Fruit fly (Drosophila melanogaster) whole organism, embryonic: ENCODE data around the gene janB.
A peak's percentile ranks its signal among the peaks of the same experiment; 100 is the strongest.

Experiments
- CG10462 ChIP-seq: fragments of 200-800 bp; sonication (Bioruptor generic); optimal IDR thresholded peaks from 2 replicates; lab custom pipeline; 2016; ENCODE audit warnings: missing biosample characterization, missing genetic modification characterization
- CG15479 ChIP-seq: fragments of 200-800 bp; sonication (Bioruptor generic); optimal IDR thresholded peaks from 3 replicates; lab custom pipeline; 2019; ENCODE audit warnings: missing biosample characterization, mild to moderate bottlenecking, missing genetic modification characterization, moderate library complexity
- CG15696 ChIP-seq: fragments of 200-800 bp; sonication (Bioruptor generic); optimal IDR thresholded peaks from 2 replicates; lab custom pipeline; 2019; ENCODE audit warnings: missing biosample characterization, mild to moderate bottlenecking, missing genetic modification characterization, moderate library complexity
- CG18599 ChIP-seq: fragments of 200-800 bp; sonication (Bioruptor generic); optimal IDR thresholded peaks from 3 replicates; lab custom pipeline; 2017; ENCODE audit warnings: missing biosample characterization, missing genetic modification characterization, mild to moderate bottlenecking, moderate library complexity, missing genetic modification reagents
- CG3281 ChIP-seq: fragments of 200-800 bp; sonication (Bioruptor generic); optimal IDR thresholded peaks from 3 replicates; lab custom pipeline; 2017; ENCODE audit warnings: missing biosample characterization, mild to moderate bottlenecking, missing genetic modification characterization
- CG33557 ChIP-seq: fragments of 200-800 bp; sonication (Bioruptor generic); optimal IDR thresholded peaks from 2 replicates; lab custom pipeline; 2019; ENCODE audit warnings: missing biosample characterization, mild to moderate bottlenecking, missing genetic modification characterization, moderate library complexity
- CG4360 ChIP-seq: fragments of 200-800 bp; sonication (Bioruptor generic); IDR thresholded peaks from 2 replicates; pipeline ENCODE4 v1.3.6; 2022; ENCODE audit warnings: missing biosample characterization, missing genetic modification characterization
- CG6813 ChIP-seq: fragments of 200-800 bp; sonication (Bioruptor generic); optimal IDR thresholded peaks from 2 replicates; lab custom pipeline; 2017; ENCODE audit warnings: missing biosample characterization, missing genetic modification characterization, mild to moderate bottlenecking, moderate library complexity, missing genetic modification reagents
- CG7839 ChIP-seq: fragments of 200-800 bp; sonication (Bioruptor generic); optimal IDR thresholded peaks from 3 replicates; lab custom pipeline; 2018; ENCODE audit warnings: missing biosample characterization, mild to moderate bottlenecking, missing genetic modification characterization, moderate library complexity
- CG7987 ChIP-seq: fragments of 200-800 bp; sonication (Bioruptor generic); optimal IDR thresholded peaks from 2 replicates; lab custom pipeline; 2018; ENCODE audit warnings: missing biosample characterization, mild to moderate bottlenecking, missing genetic modification characterization, moderate library complexity
- Dbx ChIP-seq: fragments of 200-800 bp; sonication (Bioruptor generic); IDR thresholded peaks from 3 replicates; pipeline ENCODE4 v1.3.6; 2022; ENCODE audit warnings: missing biosample characterization, missing genetic modification characterization
- Deaf1 ChIP-seq: fragments of 200-800 bp; optimal IDR thresholded peaks from 3 replicates; lab custom pipeline; 2019; ENCODE audit warnings: missing biosample characterization, mild to moderate bottlenecking, missing genetic modification characterization, moderate library complexity
- Drgx ChIP-seq: fragments of 200-800 bp; sonication (Bioruptor generic); IDR thresholded peaks from 2 replicates; pipeline ENCODE4 v1.3.6; 2022; ENCODE audit warnings: missing biosample characterization, missing genetic modification characterization
- Hey ChIP-seq: fragments of 200-800 bp; sonication (Bioruptor generic); optimal IDR thresholded peaks from 3 replicates; lab custom pipeline; 2018; ENCODE audit warnings: missing biosample characterization, mild to moderate bottlenecking, missing genetic modification characterization
- HmgD ChIP-seq: fragments of 200-800 bp; sonication (Bioruptor generic); optimal IDR thresholded peaks from 3 replicates; lab custom pipeline; 2016; ENCODE audit warnings: missing biosample characterization, missing genetic modification characterization
- MTF-1 ChIP-seq: fragments of 200-800 bp; sonication (Bioruptor generic); optimal IDR thresholded peaks from 2 replicates; lab custom pipeline; 2018; ENCODE audit warnings: missing biosample characterization, mild to moderate bottlenecking, missing genetic modification characterization, borderline replicate concordance
- Nf-YC ChIP-seq: fragments of 200-800 bp; optimal IDR thresholded peaks from 3 replicates; lab custom pipeline; 2019; ENCODE audit warnings: missing biosample characterization, mild to moderate bottlenecking, missing genetic modification characterization, moderate library complexity
- Sry-β ChIP-seq: fragments of 200-800 bp; sonication (Bioruptor generic); optimal IDR thresholded peaks from 2 replicates; lab custom pipeline; 2018; ENCODE audit warnings: missing biosample characterization, mild to moderate bottlenecking, missing genetic modification characterization, moderate library complexity
- Usf ChIP-seq: fragments of 200-800 bp; sonication (Bioruptor generic); optimal IDR thresholded peaks from 2 replicates; lab custom pipeline; 2017; ENCODE audit warnings: missing genotype, missing biosample characterization, missing genetic modification characterization
- bsh ChIP-seq, 2 experiments: fragments of 200-800 bp; sonication (Bioruptor generic); optimal IDR thresholded peaks; 2 replicates each; lab custom pipeline; 2017 to 2018; ENCODE audit warnings: mild to moderate bottlenecking in 2 of 2, missing biosample characterization in 2 of 2, missing genetic modification characterization in 2 of 2, moderate library complexity in 1 of 2
- cwo ChIP-seq: fragments of 200-800 bp; sonication (Bioruptor generic); optimal IDR thresholded peaks from 3 replicates; lab custom pipeline; 2017; ENCODE audit warnings: missing biosample characterization, missing genetic modification characterization, mild to moderate bottlenecking, moderate library complexity, missing genetic modification reagents
- dan ChIP-seq: fragments of 200-800 bp; sonication (Bioruptor generic); IDR thresholded peaks from 2 replicates; pipeline ENCODE4 v1.3.6; 2022; ENCODE audit warnings: missing biosample characterization, missing genetic modification characterization
- esg ChIP-seq: fragments of 200-800 bp; sonication (Bioruptor generic); conservative IDR thresholded peaks from 2 replicates; pipeline ENCODE4 v1.3.6; 2022; ENCODE audit warnings: missing biosample characterization, missing genetic modification characterization
- ewg ChIP-seq: fragments of 200-800 bp; sonication (Bioruptor generic); optimal IDR thresholded peaks from 3 replicates; lab custom pipeline; 2017; ENCODE audit warnings: mild to moderate bottlenecking, missing biosample characterization, missing genetic modification reagents, missing genetic modification characterization
- exex ChIP-seq: fragments of 200-800 bp; sonication (Bioruptor generic); optimal IDR thresholded peaks from 4 replicates; lab custom pipeline; 2018; ENCODE audit warnings: missing biosample characterization, mild to moderate bottlenecking, missing genetic modification characterization, moderate library complexity
- grn ChIP-seq: fragments of 200-800 bp; sonication (Bioruptor generic); optimal IDR thresholded peaks from 3 replicates; lab custom pipeline; 2017; ENCODE audit warnings: missing biosample characterization, missing genetic modification characterization
- ken ChIP-seq: fragments of 200-800 bp; sonication (Bioruptor generic); IDR thresholded peaks from 3 replicates; pipeline ENCODE4 v1.3.6; 2022; ENCODE audit warnings: missing biosample characterization, missing genetic modification characterization
- lola ChIP-seq, 3 experiments: fragments of >200 bp in 2 of 3; fragments of 200-800 bp in 1 of 3; sonication (Bioruptor generic) in 1 of 3; optimal IDR thresholded peaks; 2 replicates each; lab custom pipeline; 2017 to 2019; ENCODE audit warnings: missing biosample characterization in 3 of 3, missing genetic modification characterization in 3 of 3, mild to moderate bottlenecking in 1 of 3, moderate library complexity in 1 of 3
- luna ChIP-seq: fragments of 200-800 bp; sonication (Bioruptor generic); optimal IDR thresholded peaks from 2 replicates; lab custom pipeline; 2016; ENCODE audit warnings: missing biosample characterization, missing genetic modification characterization
- mirr ChIP-seq: fragments of 200-800 bp; sonication (Bioruptor generic); optimal IDR thresholded peaks from 3 replicates; lab custom pipeline; 2018; ENCODE audit warnings: missing biosample characterization, mild to moderate bottlenecking, missing genetic modification characterization
- mld ChIP-seq: fragments of 200-800 bp; sonication (Bioruptor generic); IDR thresholded peaks from 3 replicates; pipeline ENCODE4 v1.3.6; 2022; ENCODE audit warnings: missing biosample characterization, missing genetic modification characterization; ENCODE audit not compliant: partially characterized antibody
- nom ChIP-seq: fragments of 200-800 bp; sonication (Bioruptor generic); optimal IDR thresholded peaks from 2 replicates; lab custom pipeline; 2017; ENCODE audit warnings: missing biosample characterization, missing genetic modification characterization, mild to moderate bottlenecking, moderate library complexity, missing genetic modification reagents
- row ChIP-seq: fragments of 200-800 bp; sonication (Bioruptor generic); IDR thresholded peaks from 3 replicates; pipeline ENCODE4 v1.3.6; 2022; ENCODE audit warnings: missing biosample characterization, missing genetic modification characterization
- scrt ChIP-seq: fragments of 200-800 bp; sonication (Bioruptor generic); optimal IDR thresholded peaks from 2 replicates; lab custom pipeline; 2018; ENCODE audit warnings: missing biosample characterization, mild to moderate bottlenecking, missing genetic modification characterization, moderate library complexity
- sd ChIP-seq: fragments of 200-800 bp; sonication (Bioruptor generic); optimal IDR thresholded peaks from 3 replicates; lab custom pipeline; 2018; ENCODE audit warnings: missing biosample characterization, mild to moderate bottlenecking, missing genetic modification characterization, moderate library complexity
- sqz ChIP-seq: fragments of 200-800 bp; sonication (Bioruptor generic); optimal IDR thresholded peaks from 3 replicates; lab custom pipeline; 2018; ENCODE audit warnings: missing biosample characterization, mild to moderate bottlenecking, missing genetic modification characterization
- sug ChIP-seq: fragments of 200-800 bp; optimal IDR thresholded peaks from 2 replicates; lab custom pipeline; 2019; ENCODE audit warnings: missing biosample characterization, mild to moderate bottlenecking, missing genetic modification characterization, moderate library complexity
- tll ChIP-seq, 2 experiments: fragments of 200-800 bp in 1 of 2; fragments of >200 bp in 1 of 2; sonication (Bioruptor generic) in 1 of 2; optimal IDR thresholded peaks; 2 replicates each; lab custom pipeline; 2017 to 2019; ENCODE audit warnings: missing biosample characterization in 2 of 2, missing genetic modification characterization in 2 of 2, mild to moderate bottlenecking in 1 of 2, moderate library complexity in 1 of 2
- tna ChIP-seq: fragments of 200-800 bp; sonication (Bioruptor generic); IDR thresholded peaks from 2 replicates; pipeline ENCODE4 v1.3.6; 2022; ENCODE audit warnings: missing biosample characterization, missing genetic modification characterization; ENCODE audit not compliant: partially characterized antibody
- trh ChIP-seq: fragments of 200-800 bp; sonication (Bioruptor generic); optimal IDR thresholded peaks from 2 replicates; lab custom pipeline; 2016; ENCODE audit warnings: missing biosample characterization, missing genetic modification characterization
- unc-4 ChIP-seq: fragments of 200-800 bp; sonication (Bioruptor generic); IDR thresholded peaks from 2 replicates; pipeline ENCODE4 v1.3.6; 2022; ENCODE audit warnings: missing biosample characterization, missing genetic modification characterization; ENCODE audit not compliant: partially characterized antibody
- z ChIP-seq: fragments of 200-800 bp; sonication (Bioruptor generic); IDR thresholded peaks from 3 replicates; pipeline ENCODE4 v1.3.6; 2022; ENCODE audit warnings: missing biosample characterization, missing genetic modification characterization
- zen ChIP-seq: fragments of 200-800 bp; sonication (Bioruptor generic); optimal IDR thresholded peaks from 3 replicates; lab custom pipeline; 2018; ENCODE audit warnings: missing biosample characterization, mild to moderate bottlenecking, missing genetic modification characterization, moderate library complexity

Gene janB

DNA sequence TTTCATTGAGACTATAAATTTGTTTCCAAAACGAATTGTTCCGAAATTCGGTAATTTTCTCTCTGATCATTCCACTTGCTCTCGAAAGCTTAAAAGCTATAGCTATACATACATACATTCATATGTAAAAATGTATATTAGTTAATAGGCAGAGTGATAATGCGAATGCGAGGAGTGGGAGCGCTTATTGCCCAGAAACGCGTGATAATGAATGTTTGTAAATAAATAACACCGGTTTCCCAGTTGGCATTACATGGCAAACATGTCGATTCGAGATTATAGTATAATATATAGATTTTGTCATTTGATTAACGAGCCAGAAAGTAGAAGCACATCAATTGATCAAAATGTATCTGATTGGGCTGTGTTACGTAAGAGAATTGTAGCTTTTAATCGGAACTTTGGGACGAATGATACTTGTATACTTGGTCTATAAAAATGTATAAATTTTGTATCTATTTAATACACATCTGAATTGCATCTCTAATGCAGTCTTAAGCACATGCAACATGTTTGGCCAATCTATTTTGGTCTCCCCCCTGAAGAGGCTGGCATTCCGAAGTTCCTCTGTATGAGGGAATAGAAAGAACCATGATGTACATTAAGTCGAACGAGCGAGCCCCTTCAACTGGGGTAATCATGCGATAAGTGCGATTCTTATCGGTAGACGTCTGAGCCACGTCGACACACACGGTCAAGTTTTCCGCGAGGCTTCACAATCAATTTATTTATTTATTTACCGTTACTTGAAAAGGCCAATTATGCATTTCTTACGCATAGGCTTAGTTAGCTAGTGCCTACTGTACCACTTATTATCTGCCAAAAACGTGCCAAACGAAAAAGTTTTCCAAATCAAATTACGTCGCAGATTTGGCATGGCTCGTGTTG is 25.7 kb downstream of the janB start (continued):
- TF ChIP-seq Sry-β (GFP tag; lab: Kevin White, UChicago) (no peak), scrt (GFP tag; lab: Kevin White, UChicago) (no peak), CG7839 (tag; lab: Kevin White, UChicago) (peak; percentile 6)
- TF ChIP-seq, all 482 proteins: peak for 77

DNA sequence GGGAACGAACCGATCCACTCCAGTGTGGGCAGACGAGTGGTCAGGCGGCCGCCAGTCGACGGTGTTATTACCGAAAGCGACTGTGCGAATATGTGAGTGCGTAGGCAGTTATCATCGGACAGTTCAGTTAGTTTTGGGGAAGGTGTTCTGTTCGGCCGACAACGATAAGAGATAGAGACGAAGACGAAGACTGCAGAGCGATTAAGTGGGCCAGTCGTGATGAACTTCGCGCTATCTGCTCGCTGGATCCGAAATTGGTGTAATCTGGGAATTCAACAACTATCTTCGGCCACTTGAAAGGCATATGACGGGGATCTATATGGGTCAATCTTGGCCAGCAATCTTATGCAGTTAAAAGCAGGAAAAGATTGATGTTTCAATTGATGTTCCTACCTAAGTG is 29.4 kb downstream of the janB start, which contains the start of gene CG7912:
Gene CG7912 (minus strand): TSS at position 17 of the 400 bp plus-strand sequence.
- TF ChIP-seq mld (GFP tag; lab: Robert Waterston, UW) (no peak), sug (tag; lab: Kevin White, UChicago) (peak; percentile 20), mirr (GFP tag; lab: Kevin White, UChicago) (peak; percentile 75), Hey (peak; percentile 63), exex (tag; lab: Kevin White, UChicago) (peak; percentile 88), CG6813 (no peak), Deaf1 (tag; lab: Kevin White, UChicago) (peak; percentile 53), MTF-1 (no peak), CG18599 (GFP tag; lab: Kevin White, UChicago) (no peak), z (GFP tag; lab: Robert Waterston, UW) (no peak), cwo (GFP tag; lab: Kevin White, UChicago) (peak; percentile 20), grn (peak; percentile 87), Usf (GFP tag; lab: Kevin White, UChicago) (no peak), sd (tag; lab: Kevin White, UChicago) (peak; percentile 8), tll (GFP tag; optimal IDR thresholded peaks at IDR 0.05; lab: Kevin White, UChicago) (no peak), Nf-YC (no peak)

dm6 chr3R:30005332-30005979 is 33.1 kb downstream of the janB start:
- TF ChIP-seq bsh (GFP tag; optimal IDR thresholded peaks at IDR 0.05; lab: Kevin White, UChicago) (peak in 1 of 2 experiments; percentile 62), CG33557 (no peak), CG3281 (no peak), CG15479 (GFP tag; lab: Kevin White, UChicago) (no peak), tna (GFP tag; lab: Robert Waterston, UW) (no peak), ewg (GFP tag; lab: Kevin White, UChicago) (peak; percentile 4), Dbx (GFP tag; lab: Robert Waterston, UW) (no peak), trh (GFP tag; lab: Kevin White, UChicago) (no peak), zen (no peak), Deaf1 (tag; lab: Kevin White, UChicago) (no peak), row (GFP tag; lab: Robert Waterston, UW) (no peak), unc-4 (GFP tag; lab: Robert Waterston, UW) (no peak), esg (GFP tag; lab: Robert Waterston, UW) (no peak), CG10462 (GFP tag; lab: Kevin White, UChicago) (no peak), HmgD (GFP tag; lab: Kevin White, UChicago) (no peak), sqz (GFP tag; lab: Kevin White, UChicago) (peak; percentile 31), luna (GFP tag; lab: Kevin White, UChicago) (no peak), CG7987 (GFP tag; lab: Kevin White, UChicago) (no peak), ken (no peak), Drgx (GFP tag; lab: Robert Waterston, UW) (peak; percentile 50), CG15696 (tag; lab: Kevin White, UChicago) (no peak), dan (GFP tag; lab: Robert Waterston, UW) (no peak), nom (peak; percentile 92), lola (GFP tag; optimal IDR thresholded peaks at IDR 0.05; lab: Kevin White, UChicago) (no peak), CG4360 (GFP tag; lab: Robert Waterston, UW) (no peak)
